Fruit fly (Drosophila melanogaster) whole organism, wandering third instar larva: ENCODE data around the gene Lcp65Ag2.

ENCODE experiments used
- Abd-B ChIP-seq: fragments of >200 bp; optimal IDR thresholded peaks from 2 replicates; lab custom pipeline; 2017; ENCODE audit warnings: missing biosample characterization, missing genetic modification characterization
- CG32264 ChIP-seq: fragments of 200-800 bp; sonication (Bioruptor generic); optimal IDR thresholded peaks from 2 replicates; lab custom pipeline; 2016; ENCODE audit warnings: missing biosample characterization, missing genetic modification characterization
- CG9705 ChIP-seq: fragments of 200-800 bp; sonication (Bioruptor generic); optimal IDR thresholded peaks from 2 replicates; lab custom pipeline; 2018; ENCODE audit warnings: missing biosample characterization, mild to moderate bottlenecking, missing genetic modification characterization
- CrebA ChIP-seq: fragments of 200-800 bp; sonication (Bioruptor generic); optimal IDR thresholded peaks from 2 replicates; lab custom pipeline; 2016; ENCODE audit warnings: missing biosample characterization, mild to moderate bottlenecking, missing genetic modification characterization, borderline replicate concordance
- Dif ChIP-seq: fragments of 200-275, 200-300 bp; sonication (Bioruptor generic); optimal IDR thresholded peaks from 2 replicates; lab custom pipeline; 2018; ENCODE audit warnings: missing biosample characterization, missing genetic modification characterization; ENCODE audit not compliant: partially characterized antibody
- GATAd ChIP-seq: sonication (Bioruptor generic); optimal IDR thresholded peaks from 2 replicates; lab custom pipeline; 2016; ENCODE audit warnings: missing biosample characterization, missing genetic modification characterization
- Hnf4 ChIP-seq: fragments of 200-800 bp; sonication (Bioruptor generic); optimal IDR thresholded peaks from 2 replicates; lab custom pipeline; 2016; ENCODE audit warnings: missing biosample characterization, mild to moderate bottlenecking, missing genetic modification characterization
- Hr78 ChIP-seq: fragments of >200 bp; optimal IDR thresholded peaks from 2 replicates; lab custom pipeline; 2017; ENCODE audit warnings: missing biosample characterization, missing genetic modification characterization
- Hr83 ChIP-seq: fragments of 200-300 bp; sonication (Bioruptor generic); optimal IDR thresholded peaks from 2 replicates; lab custom pipeline; 2016; ENCODE audit warnings: missing biosample characterization, mild to moderate bottlenecking, missing genetic modification characterization, moderate library complexity; ENCODE audit not compliant: poor library complexity, severe bottlenecking
- Jra ChIP-seq: sonication (Bioruptor generic); optimal IDR thresholded peaks from 2 replicates; lab custom pipeline; 2016; ENCODE audit warnings: missing biosample characterization, missing genetic modification characterization
- Mio ChIP-seq: sonication (Bioruptor generic); optimal IDR thresholded peaks from 2 replicates; lab custom pipeline; 2016; ENCODE audit warnings: missing biosample characterization, missing genetic modification characterization
- N ChIP-seq: fragments of >200 bp; optimal IDR thresholded peaks from 2 replicates; lab custom pipeline; 2018; ENCODE audit warnings: missing biosample characterization, missing external identifiers, missing genetic modification characterization
- OdsH ChIP-seq: fragments of 200-800 bp; sonication (Bioruptor generic); optimal IDR thresholded peaks from 2 replicates; lab custom pipeline; 2016; ENCODE audit warnings: missing biosample characterization, mild to moderate bottlenecking, missing genetic modification characterization
- Rel ChIP-seq, 2 experiments: fragments of 200-800 bp; sonication (Bioruptor generic) in 1 of 2; optimal IDR thresholded peaks; 2 replicates in 1 of 2; 3 replicates in 1 of 2; lab custom pipeline; 2016 to 2019; ENCODE audit warnings: mild to moderate bottlenecking in 2 of 2, missing biosample characterization in 2 of 2, missing genetic modification characterization in 2 of 2, moderate library complexity in 1 of 2
- Sp1 ChIP-seq: fragments of 200-800 bp; sonication (Bioruptor generic); optimal IDR thresholded peaks from 3 replicates; lab custom pipeline; 2019; ENCODE audit warnings: missing biosample characterization, mild to moderate bottlenecking, missing genetic modification characterization, moderate library complexity
- Vsx2 ChIP-seq: fragments of 200-300, 225-300 bp; sonication (Bioruptor generic); optimal IDR thresholded peaks from 2 replicates; lab custom pipeline; 2018; ENCODE audit warnings: missing biosample characterization, missing genetic modification characterization; ENCODE audit not compliant: partially characterized antibody
- br ChIP-seq: fragments of 200-800 bp; sonication (Bioruptor generic); optimal IDR thresholded peaks from 2 replicates; lab custom pipeline; 2016; ENCODE audit warnings: missing biosample characterization, missing genetic modification characterization
- brk ChIP-seq: fragments of 200-800 bp; sonication (Bioruptor generic); optimal IDR thresholded peaks from 2 replicates; lab custom pipeline; 2016; ENCODE audit warnings: missing biosample characterization, mild to moderate bottlenecking, missing genetic modification characterization
- dl ChIP-seq, 2 experiments: fragments of 175-275, 200-275 bp in 1 of 2; fragments of 200-275 bp in 1 of 2; sonication (Bioruptor generic); optimal IDR thresholded peaks; lab custom pipeline; 2018; ENCODE audit warnings: mild to moderate bottlenecking in 2 of 2, missing biosample characterization in 2 of 2, missing genetic modification characterization in 2 of 2, moderate library complexity in 2 of 2; ENCODE audit not compliant: partially characterized antibody in 2 of 2, insufficient read depth in 1 of 2
- dsf ChIP-seq: sonication (Bioruptor generic); optimal IDR thresholded peaks from 2 replicates; lab custom pipeline; 2016; ENCODE audit warnings: missing biosample characterization, missing genetic modification characterization, borderline replicate concordance
- ey ChIP-seq: fragments of 200-800 bp; sonication (Bioruptor generic); optimal IDR thresholded peaks from 2 replicates; lab custom pipeline; 2016; ENCODE audit warnings: missing biosample characterization, missing genetic modification characterization
- foxo ChIP-seq, 2 experiments: fragments of 200-800 bp; sonication (Bioruptor generic); optimal IDR thresholded peaks; 2 replicates in 1 of 2; 3 replicates in 1 of 2; lab custom pipeline; 2016 to 2017; ENCODE audit warnings: missing biosample characterization in 2 of 2, missing genetic modification characterization in 2 of 2
- fru ChIP-seq: fragments of 200-800 bp; sonication (Bioruptor generic); optimal IDR thresholded peaks from 3 replicates; lab custom pipeline; 2016; ENCODE audit warnings: missing biosample characterization, mild to moderate bottlenecking, missing genetic modification characterization
- jim ChIP-seq: fragments of 175-275, 200-325 bp; sonication (Bioruptor generic); optimal IDR thresholded peaks from 2 replicates; lab custom pipeline; 2016; ENCODE audit warnings: missing biosample characterization, mild to moderate bottlenecking, missing genetic modification characterization
- lola ChIP-seq: fragments of >200 bp; optimal IDR thresholded peaks from 2 replicates; lab custom pipeline; 2017; ENCODE audit warnings: missing biosample characterization, missing genetic modification characterization
- psq ChIP-seq: fragments of 200-800 bp; sonication (Bioruptor generic); optimal IDR thresholded peaks from 3 replicates; lab custom pipeline; 2017; ENCODE audit warnings: missing biosample characterization, mild to moderate bottlenecking, missing genetic modification characterization, moderate library complexity
- rgr ChIP-seq: fragments of 200-800 bp; sonication (Bioruptor generic); optimal IDR thresholded peaks from 3 replicates; lab custom pipeline; 2016; ENCODE audit warnings: missing biosample characterization, mild to moderate bottlenecking, missing genetic modification characterization
- sage ChIP-seq: fragments of 200-800 bp; sonication (Bioruptor generic); optimal IDR thresholded peaks from 2 replicates; lab custom pipeline; 2016; ENCODE audit warnings: missing biosample characterization, mild to moderate bottlenecking, missing genetic modification characterization
- sv ChIP-seq: fragments of 200-800 bp; sonication (Bioruptor generic); optimal IDR thresholded peaks from 3 replicates; lab custom pipeline; 2016; ENCODE audit warnings: missing biosample characterization, missing genetic modification characterization
- tai ChIP-seq: sonication (Bioruptor generic); optimal IDR thresholded peaks from 2 replicates; lab custom pipeline; 2016; ENCODE audit warnings: missing biosample characterization, missing genetic modification characterization
- usp ChIP-seq: fragments of >200 bp; optimal IDR thresholded peaks from 2 replicates; lab custom pipeline; 2017; ENCODE audit warnings: missing biosample characterization, missing genetic modification characterization
- woc ChIP-seq: sonication (Bioruptor generic); optimal IDR thresholded peaks from 2 replicates; lab custom pipeline; 2016; ENCODE audit warnings: missing biosample characterization, mild to moderate bottlenecking, missing genetic modification characterization

Lcp65Ag2 gene

dm6 chr3L:6136691-6137090 is 3.3 kb upstream of the Lcp65Ag2 start, which contains the start of gene Lcp65Af:
TSS of gene Lcp65Af (minus strand) at chr3L:6136791.
- TF ChIP-seq usp (GFP tag; lab: Kevin White, UChicago) (no peak), Hnf4 (GFP tag; lab: Kevin White, UChicago) (no peak), N (GFP tag; lab: Kevin White, UChicago) (no peak), lola (GFP tag; lab: Kevin White, UChicago) (no peak)

DNA sequence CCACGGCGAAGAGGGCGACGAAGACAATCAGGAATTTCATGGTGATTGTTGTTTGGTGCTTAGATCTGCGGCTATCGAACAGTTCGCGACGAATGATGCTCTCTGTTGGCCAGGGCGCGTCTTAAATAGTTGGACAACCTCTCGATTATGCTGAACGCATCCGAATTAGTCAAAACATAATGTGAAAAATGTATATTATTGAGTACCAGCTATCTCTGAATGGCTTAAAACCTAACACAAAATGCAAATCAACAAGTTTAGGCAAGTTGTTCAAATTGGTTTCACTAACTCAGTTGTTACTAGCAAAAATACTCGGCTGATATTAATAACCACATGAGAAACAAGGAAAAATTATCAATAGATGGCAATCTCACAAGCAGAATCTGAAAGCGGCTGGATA is 1.8 kb upstream of the Lcp65Ag2 start, which contains the start of gene Lcp65Ag1:
Gene Lcp65Ag1, minus strand, starts transcription at position 101 of the 400 bp plus-strand sequence.
- TF ChIP-seq Vsx2 (GFP tag; lab: Kevin White, UChicago) (no peak), fru (GFP tag; lab: Kevin White, UChicago) (no peak), N (GFP tag; lab: Kevin White, UChicago) (no peak), Sp1 (GFP tag; lab: Kevin White, UChicago) (no peak), GATAd (no peak), OdsH (GFP tag; lab: Kevin White, UChicago) (no peak), brk (GFP tag; lab: Kevin White, UChicago) (no peak), foxo (GFP tag; optimal IDR thresholded peaks at IDR 0.05; lab: Kevin White, UChicago) (no peak), Jra (GFP tag; lab: Kevin White, UChicago) (no peak), sage (no peak), Hr83 (GFP tag; lab: Kevin White, UChicago) (no peak), dl (GFP tag; optimal IDR thresholded peaks at IDR 0.05; lab: Kevin White, UChicago; ENCODE audit: insufficient read depth in 1 of 2, partially characterized antibody in 2 of 2) (no peak), psq (GFP tag; lab: Kevin White, UChicago) (no peak), br (no peak), Dif (GFP tag; lab: Kevin White, UChicago) (no peak), dsf (no peak), tai (GFP tag; lab: Kevin White, UChicago) (no peak)

DNA sequence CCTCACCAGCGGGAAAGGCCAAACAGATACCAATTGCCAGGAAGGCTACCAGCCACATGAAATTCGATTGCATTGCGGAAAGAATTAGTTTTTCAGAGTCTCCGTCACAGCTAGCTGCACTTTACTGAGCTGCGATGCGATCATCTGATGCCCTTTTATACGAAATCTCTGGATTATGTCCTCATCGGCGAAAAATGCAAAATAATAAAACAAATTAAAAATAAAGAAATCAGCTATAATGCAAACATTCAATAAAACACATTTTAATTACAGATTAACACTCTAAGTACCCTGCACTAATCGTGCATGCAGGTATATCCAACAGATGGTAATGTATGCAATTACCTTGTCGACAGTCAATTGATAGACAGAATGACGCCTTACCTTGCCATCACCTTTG is 1.4 kb downstream of the Lcp65Ag2 start, which contains the start of gene Cpr65Au:
Gene Cpr65Au, minus strand, starts transcription at position 101 of the 400 bp plus-strand sequence.
- TF ChIP-seq usp (GFP tag; lab: Kevin White, UChicago) (no peak), CrebA (GFP tag; lab: Kevin White, UChicago) (no peak), tai (GFP tag; lab: Kevin White, UChicago) (no peak), ey (GFP tag; lab: Kevin White, UChicago) (no peak), N (GFP tag; lab: Kevin White, UChicago) (no peak), jim (GFP tag; lab: Kevin White, UChicago) (no peak), psq (GFP tag; lab: Kevin White, UChicago) (no peak), Sp1 (GFP tag; lab: Kevin White, UChicago) (no peak), CG9705 (GFP tag; lab: Kevin White, UChicago) (no peak)

- no peak for TF ChIP-seq rgr (GFP tag; lab: Kevin White, UChicago)
- TF ChIP-seq Hr78 (GFP tag; lab: Kevin White, UChicago): no peak
- no peak for TF ChIP-seq GATAd
- TF ChIP-seq Rel (GFP tag; optimal IDR thresholded peaks at IDR 0.05; lab: Kevin White, UChicago): no peak
- no peak for TF ChIP-seq Rel (tag; optimal IDR thresholded peaks at IDR 0.05; lab: Kevin White, UChicago)
- no peak for TF ChIP-seq ey (GFP tag; lab: Kevin White, UChicago)
- no peak for TF ChIP-seq CG32264
- TF ChIP-seq Hnf4 (GFP tag; lab: Kevin White, UChicago): no peak
- TF ChIP-seq tai (GFP tag; lab: Kevin White, UChicago): no peak
- no peak for TF ChIP-seq br
- TF ChIP-seq sv: no peak
- no peak for TF ChIP-seq woc (GFP tag; lab: Kevin White, UChicago)
- no peak for TF ChIP-seq foxo (GFP tag; optimal IDR thresholded peaks at IDR 0.05; lab: Kevin White, UChicago)
- no peak for TF ChIP-seq Vsx2 (GFP tag; lab: Kevin White, UChicago)
- TF ChIP-seq Mio (GFP tag; lab: Kevin White, UChicago): no peak
- no peak for TF ChIP-seq lola (GFP tag; lab: Kevin White, UChicago)
- no peak for TF ChIP-seq dsf
- TF ChIP-seq Abd-B (GFP tag; lab: Kevin White, UChicago): no peak
- no peak for TF ChIP-seq N (GFP tag; lab: Kevin White, UChicago)
- TF ChIP-seq, all 38 proteins: peak for 0
Observed at dm6 chr3L:6130944-6131343, 2.4 kb downstream of the Lcp65Ag2 start, which contains the start of gene Lcp65Ag3. TSS of gene Lcp65Ag3 (minus strand) at chr3L:6130989.
